Fruit fly (Drosophila melanogaster): ENCODE measurements around the gene CG18249.

CG18249 gene

dm6 chr3R:8180376-8181011 is 39.5 kb upstream of the CG18249 start (continued):
- TF ChIP-seq Nf-YB (GFP tag; optimal IDR thresholded peaks at IDR 0.05) = no peak
- TF ChIP-seq CG10147 (GFP tag; optimal IDR thresholded peaks at IDR 0.05) = no peak
- TF ChIP-seq Hr78 (GFP tag; optimal IDR thresholded peaks at IDR 0.05) = no peak
- TF ChIP-seq ap (GFP tag; IDR thresholded peaks at IDR 0.05) = no peak
- no peak for TF ChIP-seq Oli (tag; optimal IDR thresholded peaks at IDR 0.05)
- TF ChIP-seq gfzf (GFP tag; optimal IDR thresholded peaks at IDR 0.05) = no peak
- TF ChIP-seq yki (optimal IDR thresholded peaks at IDR 0.05) = no peak
- no peak for TF ChIP-seq Hey (tag; optimal IDR thresholded peaks at IDR 0.05)
- TF ChIP-seq CG6683 (GFP tag; optimal IDR thresholded peaks at IDR 0.05) = no peak
- TF ChIP-seq CG10209 (GFP tag; optimal IDR thresholded peaks at IDR 0.05) = peak; percentile 46
- no peak for TF ChIP-seq CG10267 (tag; optimal IDR thresholded peaks at IDR 0.05)
- no peak for TF ChIP-seq h (optimal IDR thresholded peaks at IDR 0.05)
- TF ChIP-seq slou (GFP tag; optimal IDR thresholded peaks at IDR 0.05) = no peak
- TF ChIP-seq CG11504 (tag; optimal IDR thresholded peaks at IDR 0.05) = no peak
- TF ChIP-seq hkb (optimal IDR thresholded peaks at IDR 0.05) = no peak
- no peak for TF ChIP-seq hkb (GFP tag; IDR thresholded peaks at IDR 0.05)
- no peak for TF ChIP-seq CG11695 (GFP tag; IDR thresholded peaks at IDR 0.05)
- no peak for TF ChIP-seq Sin3A (optimal IDR thresholded peaks at IDR 0.05)
- TF ChIP-seq cg (GFP tag; optimal IDR thresholded peaks at IDR 0.05) = no peak
- peak; percentile 36; the same call in 1 of the 2 replicates for TF ChIP-seq CG10959 (GFP tag; IDR thresholded peaks at IDR 0.05)
- TF ChIP-seq HLH4C (GFP tag; IDR thresholded peaks at IDR 0.05; ENCODE audit: partially characterized antibody) = no peak
- no peak for TF ChIP-seq CG12769 (tag; optimal IDR thresholded peaks at IDR 0.05)
- no peak for TF ChIP-seq ranshi (GFP tag; IDR thresholded peaks at IDR 0.05)
- no peak for TF ChIP-seq tap (tag; optimal IDR thresholded peaks at IDR 0.05)
- TF ChIP-seq CG14050 (GFP tag; IDR thresholded peaks at IDR 0.05) = no peak
- no peak for TF ChIP-seq pfk (GFP tag; optimal IDR thresholded peaks at IDR 0.05)
- TF ChIP-seq cato (GFP tag; optimal IDR thresholded peaks at IDR 0.05; ENCODE audit: borderline replicate concordance) = no peak
- TF ChIP-seq Dll (GFP tag; IDR thresholded peaks at IDR 0.05; ENCODE audit: partially characterized antibody) = no peak
- TF ChIP-seq CG15269 (tag; optimal IDR thresholded peaks at IDR 0.05) = no peak
- no peak for TF ChIP-seq da (GFP tag; optimal IDR thresholded peaks at IDR 0.05)
- no peak for TF ChIP-seq CG3838 (GFP tag; optimal IDR thresholded peaks at IDR 0.05)
- no peak for TF ChIP-seq Atf3 (GFP tag; optimal IDR thresholded peaks at IDR 0.05)
- no peak for TF ChIP-seq CG9876 (GFP tag; optimal IDR thresholded peaks at IDR 0.05)
- TF ChIP-seq CG17385 (GFP tag; optimal IDR thresholded peaks at IDR 0.05) = peak; percentile 12
- TF ChIP-seq repo (GFP tag; optimal IDR thresholded peaks at IDR 0.05) = no peak
- no peak for TF ChIP-seq CG17802 (tag; optimal IDR thresholded peaks at IDR 0.05)
- TF ChIP-seq ATbp (GFP tag; optimal IDR thresholded peaks at IDR 0.05) = peak; percentile 42
- no peak for TF ChIP-seq C15 (GFP tag; IDR thresholded peaks at IDR 0.05)
- TF ChIP-seq Abd-B (GFP tag; optimal IDR thresholded peaks at IDR 0.05) = no peak
- TF ChIP-seq Side (GFP tag; optimal IDR thresholded peaks at IDR 0.05) = peak; percentile 30
- no peak for TF ChIP-seq MBD-R2 (GFP tag; IDR thresholded peaks at IDR 0.05)
- TF ChIP-seq wor (GFP tag; IDR thresholded peaks at IDR 0.05) = no peak
- TF ChIP-seq CG5245 (GFP tag; optimal IDR thresholded peaks at IDR 0.05) = no peak
- 0 out of 2 replicates have a peak, but pooled peaks have one; percentile 14 for TF ChIP-seq GATAe (GFP tag; conservative IDR thresholded peaks at IDR 0.05)
- TF ChIP-seq CG15696 (tag; optimal IDR thresholded peaks at IDR 0.05) = peak; percentile 78
- no peak for TF ChIP-seq Sox102F (GFP tag; optimal IDR thresholded peaks at IDR 0.05)
- TF ChIP-seq bab2 (GFP tag; optimal IDR thresholded peaks at IDR 0.05) = peak; percentile 26
- TF ChIP-seq klu (GFP tag; IDR thresholded peaks at IDR 0.05) = no peak
- TF ChIP-seq CkIIα-i1 (GFP tag; IDR thresholded peaks at IDR 0.05) = no peak
- no peak for TF ChIP-seq CG11560 (tag; IDR thresholded peaks at IDR 0.05)
- no peak for TF ChIP-seq CG7928 (GFP tag; optimal IDR thresholded peaks at IDR 0.05)
- TF ChIP-seq al (GFP tag; IDR thresholded peaks at IDR 0.05) = no peak
